Worm (Caenorhabditis elegans) whole organism, late embryonic: ENCODE measurements around the gene cyp-29A4.

Experiments
- hlh-8 ChIP-seq: sonication (generic microtip); optimal IDR thresholded peaks from 2 replicates; lab custom pipeline; 2016; ENCODE audit warnings: missing genotype, missing genetic modification characterization, missing compliant biosample characterization
- nhr-11 ChIP-seq: fragments of 150-350 bp; optimal IDR thresholded peaks from 2 replicates; lab custom pipeline; 2014; ENCODE audit warnings: missing biosample characterization, missing genetic modification characterization

DNA sequence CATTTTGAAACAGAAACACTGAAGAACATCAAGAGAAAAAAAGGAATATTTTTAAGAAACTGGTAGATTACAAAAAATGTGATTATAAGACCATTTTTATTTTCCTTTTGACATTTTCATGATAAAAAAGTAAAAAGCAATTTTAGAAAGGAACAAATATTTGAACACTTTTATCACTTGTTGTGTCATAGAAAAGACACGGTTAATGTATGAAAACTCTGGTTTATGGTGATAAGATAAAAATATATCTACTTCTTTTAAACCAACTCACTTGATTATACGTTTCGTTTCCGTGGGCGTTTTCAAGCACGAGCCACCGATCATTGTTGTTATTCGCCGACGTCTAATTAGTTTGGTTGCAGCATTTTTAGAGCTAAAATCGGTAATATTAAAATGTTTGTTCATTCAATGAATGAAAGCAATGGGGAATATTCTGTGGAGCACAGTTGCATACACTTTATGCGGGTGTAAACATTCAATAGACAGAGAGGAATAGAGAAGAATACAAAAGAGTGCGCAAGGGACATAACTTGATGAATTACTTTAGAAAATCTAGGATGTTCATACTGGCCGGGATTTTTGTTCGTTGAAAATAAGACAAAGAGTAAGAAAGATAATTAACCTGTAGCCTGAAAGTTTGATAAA is 18.8 kb downstream of the cyp-29A4 start, which contains the start of gene sulp-8:
- TF ChIP-seq nhr-11 (tag; lab: Kevin White, UChicago), result no peak
- TF ChIP-seq hlh-8 (tag; lab: Kevin White, UChicago), result no peak
